Fruit fly (Drosophila melanogaster) whole organism, embryonic: ENCODE data around the gene SmE.

ENCODE experiments used
- CG10959 ChIP-seq: fragments of 200-800 bp; sonication (Bioruptor generic); IDR thresholded peaks from 2 replicates; pipeline ENCODE4 v1.3.6; 2022; ENCODE audit warnings: missing biosample characterization, missing genetic modification characterization
- CG11085 ChIP-seq: fragments of 200-800 bp; sonication (Bioruptor generic); IDR thresholded peaks from 2 replicates; pipeline ENCODE4 v1.3.6; 2022; ENCODE audit warnings: missing biosample characterization, missing genetic modification characterization
- CG11398 ChIP-seq: fragments of 200-800 bp; sonication (Bioruptor generic); optimal IDR thresholded peaks from 2 replicates; lab custom pipeline; 2016; ENCODE audit warnings: missing biosample characterization, missing genetic modification characterization
- CG13424 ChIP-seq: fragments of 200-800 bp; sonication (Bioruptor generic); optimal IDR thresholded peaks from 2 replicates; lab custom pipeline; 2019; ENCODE audit warnings: missing biosample characterization, mild to moderate bottlenecking, missing genetic modification characterization, moderate library complexity
- CG14014 ChIP-seq: fragments of 200-800 bp; sonication (Bioruptor generic); IDR thresholded peaks from 2 replicates; pipeline ENCODE4 v1.3.6; 2022; ENCODE audit warnings: missing biosample characterization, missing genetic modification characterization
- CG14965 ChIP-seq: fragments of 200-800 bp; sonication (Bioruptor generic); optimal IDR thresholded peaks from 2 replicates; lab custom pipeline; 2016; ENCODE audit warnings: missing biosample characterization, missing genetic modification characterization, borderline replicate concordance
- CG15073 ChIP-seq: fragments of 200-800 bp; sonication (Bioruptor generic); optimal IDR thresholded peaks from 2 replicates; lab custom pipeline; 2016; ENCODE audit warnings: missing biosample characterization, missing genetic modification characterization
- CG15269 ChIP-seq: fragments of 200-800 bp; sonication (Bioruptor generic); optimal IDR thresholded peaks from 2 replicates; lab custom pipeline; 2018; ENCODE audit warnings: missing biosample characterization, mild to moderate bottlenecking, missing genetic modification characterization, moderate library complexity
- CG1647 ChIP-seq: fragments of 200-800 bp; sonication (Bioruptor generic); optimal IDR thresholded peaks from 3 replicates; lab custom pipeline; 2016; ENCODE audit warnings: missing biosample characterization, missing genetic modification characterization
- CG17612 ChIP-seq: fragments of 200-800 bp; sonication (Bioruptor generic); IDR thresholded peaks from 2 replicates; pipeline ENCODE4 v1.3.6; 2022; ENCODE audit warnings: missing biosample characterization, missing genetic modification characterization
- CG2129 ChIP-seq: fragments of 200-800 bp; sonication (Bioruptor generic); IDR thresholded peaks from 2 replicates; pipeline ENCODE4 v1.3.6; 2022; ENCODE audit warnings: missing biosample characterization, missing genetic modification characterization; ENCODE audit not compliant: partially characterized antibody
- CG3065 ChIP-seq: fragments of 200-800 bp; sonication (Bioruptor generic); optimal IDR thresholded peaks from 2 replicates; lab custom pipeline; 2016; ENCODE audit warnings: missing biosample characterization, missing genetic modification characterization
- CG32767 ChIP-seq: fragments of 200-800 bp; sonication (Bioruptor generic); IDR thresholded peaks from 2 replicates; pipeline ENCODE4 v1.3.6; 2022; ENCODE audit warnings: missing biosample characterization, missing genetic modification characterization
- CG32772 ChIP-seq: fragments of 200-800 bp; sonication (Bioruptor generic); IDR thresholded peaks from 2 replicates; pipeline ENCODE4 v1.3.6; 2022; ENCODE audit warnings: missing biosample characterization, missing genetic modification characterization
- CG33557 ChIP-seq: fragments of 200-800 bp; sonication (Bioruptor generic); optimal IDR thresholded peaks from 2 replicates; lab custom pipeline; 2019; ENCODE audit warnings: missing biosample characterization, mild to moderate bottlenecking, missing genetic modification characterization, moderate library complexity
- CG42726 ChIP-seq: fragments of 200-800 bp; sonication (Bioruptor generic); IDR thresholded peaks from 2 replicates; pipeline ENCODE4 v1.3.6; 2022; ENCODE audit warnings: missing biosample characterization, missing genetic modification characterization; ENCODE audit not compliant: partially characterized antibody
- CG4328 ChIP-seq: fragments of 200-800 bp; sonication (Bioruptor generic); optimal IDR thresholded peaks from 3 replicates; lab custom pipeline; 2017; ENCODE audit warnings: missing biosample characterization, missing genetic modification reagents, missing genetic modification characterization
- CG4404 ChIP-seq: fragments of 200-800 bp; sonication (Bioruptor generic); IDR thresholded peaks from 2 replicates; pipeline ENCODE4 v1.3.6; 2022; ENCODE audit warnings: missing biosample characterization, missing genetic modification characterization
- CoRest ChIP-seq: fragments of 200-800 bp; sonication (Bioruptor generic); optimal IDR thresholded peaks from 3 replicates; lab custom pipeline; 2018; ENCODE audit warnings: missing biosample characterization, mild to moderate bottlenecking, missing genetic modification characterization, moderate library complexity
- D19A ChIP-seq: fragments of 200-800 bp; optimal IDR thresholded peaks from 3 replicates; lab custom pipeline; 2019; ENCODE audit warnings: missing biosample characterization, mild to moderate bottlenecking, missing genetic modification characterization, moderate library complexity
- Dbx ChIP-seq: fragments of 200-800 bp; sonication (Bioruptor generic); IDR thresholded peaks from 3 replicates; pipeline ENCODE4 v1.3.6; 2022; ENCODE audit warnings: missing biosample characterization, missing genetic modification characterization
- Drgx ChIP-seq: fragments of 200-800 bp; sonication (Bioruptor generic); IDR thresholded peaks from 2 replicates; pipeline ENCODE4 v1.3.6; 2022; ENCODE audit warnings: missing biosample characterization, missing genetic modification characterization
- Elba2 ChIP-seq: fragments of 200-800 bp; sonication (Bioruptor generic); optimal IDR thresholded peaks from 3 replicates; lab custom pipeline; 2016; ENCODE audit warnings: missing biosample characterization, missing genetic modification characterization
- Fer3 ChIP-seq: fragments of 200-800 bp; sonication (Bioruptor generic); optimal IDR thresholded peaks from 2 replicates; lab custom pipeline; 2018; ENCODE audit warnings: missing biosample characterization, mild to moderate bottlenecking, missing genetic modification characterization, moderate library complexity
- HLH3B ChIP-seq: fragments of 200-800 bp; sonication (Bioruptor generic); IDR thresholded peaks from 2 replicates; pipeline ENCODE4 v1.3.6; 2022; ENCODE audit warnings: missing biosample characterization, missing genetic modification characterization
- NC2β ChIP-seq: fragments of 200-800 bp; sonication (Bioruptor generic); optimal IDR thresholded peaks from 2 replicates; lab custom pipeline; 2016; ENCODE audit warnings: missing biosample characterization, missing genetic modification characterization
- NFAT ChIP-seq: fragments of 200-800 bp; sonication (Bioruptor generic); IDR thresholded peaks from 2 replicates; pipeline ENCODE4 v1.3.6; 2022; ENCODE audit warnings: missing biosample characterization, missing genetic modification characterization
- Oli ChIP-seq: fragments of 200-800 bp; sonication (Bioruptor generic); optimal IDR thresholded peaks from 2 replicates; lab custom pipeline; 2018; ENCODE audit warnings: missing biosample characterization, mild to moderate bottlenecking, missing genetic modification characterization, moderate library complexity
- Ptx1 ChIP-seq: fragments of 200-800 bp; sonication (Bioruptor generic); IDR thresholded peaks from 2 replicates; pipeline ENCODE4 v1.3.6; 2022; ENCODE audit warnings: missing biosample characterization, missing genetic modification characterization
- Rx ChIP-seq: fragments of 200-800 bp; sonication (Bioruptor generic); IDR thresholded peaks from 2 replicates; pipeline ENCODE4 v1.3.6; 2022; ENCODE audit warnings: missing biosample characterization, missing genetic modification characterization
- Sin3A ChIP-seq: fragments of >200 bp; optimal IDR thresholded peaks from 2 replicates; lab custom pipeline; 2018
- Xrp1 ChIP-seq: fragments of 200-800 bp; sonication (Bioruptor generic); IDR thresholded peaks from 2 replicates; pipeline ENCODE4 v1.3.6; 2022; ENCODE audit warnings: missing biosample characterization, missing genetic modification characterization
- ab ChIP-seq: fragments of 200-800 bp; sonication (Bioruptor generic); optimal IDR thresholded peaks from 2 replicates; lab custom pipeline; 2016; ENCODE audit warnings: missing biosample characterization, missing genetic modification characterization
- al ChIP-seq: fragments of 200-800 bp; sonication (Bioruptor generic); IDR thresholded peaks from 2 replicates; pipeline ENCODE4 v1.3.6; 2022; ENCODE audit warnings: missing biosample characterization, missing genetic modification characterization
- amos ChIP-seq: fragments of 200-800 bp; sonication (Bioruptor generic); IDR thresholded peaks from 2 replicates; pipeline ENCODE4 v1.3.6; 2022; ENCODE audit warnings: missing biosample characterization, missing genetic modification characterization; ENCODE audit not compliant: partially characterized antibody
- ase ChIP-seq: fragments of 200-800 bp; sonication (Bioruptor generic); IDR thresholded peaks from 3 replicates; pipeline ENCODE4 v1.3.6; 2022; ENCODE audit warnings: missing biosample characterization, missing genetic modification characterization
- cwo ChIP-seq: fragments of 200-800 bp; sonication (Bioruptor generic); optimal IDR thresholded peaks from 3 replicates; lab custom pipeline; 2017; ENCODE audit warnings: missing biosample characterization, missing genetic modification characterization, mild to moderate bottlenecking, moderate library complexity, missing genetic modification reagents
- dmrt99B ChIP-seq: fragments of 200-800 bp; sonication (Bioruptor generic); optimal IDR thresholded peaks from 2 replicates; lab custom pipeline; 2018; ENCODE audit warnings: missing biosample characterization, mild to moderate bottlenecking, missing genetic modification characterization, moderate library complexity
- fd102C ChIP-seq: fragments of 200-800 bp; sonication (Bioruptor generic); optimal IDR thresholded peaks from 2 replicates; lab custom pipeline; 2018; ENCODE audit warnings: missing biosample characterization, mild to moderate bottlenecking, missing genetic modification characterization, moderate library complexity
- ftz-f1 ChIP-seq: fragments of 200-800 bp; sonication (Bioruptor generic); optimal IDR thresholded peaks from 2 replicates; lab custom pipeline; 2016; ENCODE audit warnings: missing biosample characterization, missing genetic modification characterization
- hth ChIP-seq: fragments of >200 bp; optimal IDR thresholded peaks from 2 replicates; lab custom pipeline; 2017; ENCODE audit warnings: inconsistent platforms
- lab ChIP-seq: fragments of 200-800 bp; sonication (Bioruptor generic); optimal IDR thresholded peaks from 3 replicates; lab custom pipeline; 2017; ENCODE audit warnings: missing biosample characterization, missing genetic modification characterization, mild to moderate bottlenecking, moderate library complexity, missing genetic modification reagents
- mld ChIP-seq: fragments of 200-800 bp; sonication (Bioruptor generic); IDR thresholded peaks from 3 replicates; pipeline ENCODE4 v1.3.6; 2022; ENCODE audit warnings: missing biosample characterization, missing genetic modification characterization; ENCODE audit not compliant: partially characterized antibody
- ro ChIP-seq: fragments of 200-800 bp; sonication (Bioruptor generic); IDR thresholded peaks from 2 replicates; pipeline ENCODE4 v1.3.6; 2022; ENCODE audit warnings: missing biosample characterization, missing genetic modification characterization
- row ChIP-seq: fragments of 200-800 bp; sonication (Bioruptor generic); IDR thresholded peaks from 3 replicates; pipeline ENCODE4 v1.3.6; 2022; ENCODE audit warnings: missing biosample characterization, missing genetic modification characterization
- sim ChIP-seq: fragments of 200-800 bp; sonication (Bioruptor generic); IDR thresholded peaks from 2 replicates; pipeline ENCODE4 v1.3.6; 2022; ENCODE audit warnings: missing biosample characterization, missing genetic modification characterization
- ssp ChIP-seq: fragments of 200-800 bp; sonication (Bioruptor generic); IDR thresholded peaks from 2 replicates; pipeline ENCODE4 v1.3.6; 2022; ENCODE audit warnings: missing biosample characterization, missing genetic modification characterization
- stwl ChIP-seq: fragments of 200-800 bp; sonication (Bioruptor generic); optimal IDR thresholded peaks from 3 replicates; lab custom pipeline; 2018; ENCODE audit warnings: missing biosample characterization, mild to moderate bottlenecking, missing genetic modification characterization, moderate library complexity
- tgo ChIP-seq: fragments of 200-800 bp; sonication (Bioruptor generic); IDR thresholded peaks from 3 replicates; pipeline ENCODE4 v1.3.6; 2022; ENCODE audit warnings: missing biosample characterization, missing genetic modification characterization
- tx ChIP-seq: fragments of 200-800 bp; sonication (Bioruptor generic); optimal IDR thresholded peaks from 2 replicates; lab custom pipeline; 2016; ENCODE audit warnings: missing biosample characterization, missing genetic modification characterization

SmE gene

dm6 chr2L:7841244-7841643 lies 44.0 kb downstream of the SmE start (continued):
- TF ChIP-seq ssp (GFP tag; lab: Robert Waterston, UW) (no peak), tx (GFP tag; lab: Kevin White, UChicago) (no peak), D19A (tag; lab: Kevin White, UChicago) (no peak), CG11085 (GFP tag; lab: Robert Waterston, UW) (no peak), lab (GFP tag; lab: Kevin White, UChicago) (peak; percentile 23), CG17612 (GFP tag; lab: Robert Waterston, UW) (no peak), CG32772 (GFP tag; lab: Robert Waterston, UW) (0 out of 2 replicates have a peak, but pooled peaks have one; percentile 15), NC2β (GFP tag; lab: Kevin White, UChicago) (no peak), CG13424 (tag; lab: Kevin White, UChicago) (no peak), CG42726 (GFP tag; lab: Robert Waterston, UW) (no peak), CG15269 (peak; percentile 29), ab (GFP tag; lab: Kevin White, UChicago) (no peak), CG4328 (GFP tag; lab: Kevin White, UChicago) (no peak), CG3065 (no peak), CG11398 (GFP tag; lab: Kevin White, UChicago) (no peak), hth (lab: Kevin White, UChicago) (no peak), CG1647 (no peak), Drgx (no peak), CG4404 (GFP tag; lab: Robert Waterston, UW) (no peak), fd102C (GFP tag; lab: Kevin White, UChicago) (no peak), amos (no peak), row (GFP tag; lab: Robert Waterston, UW) (peak; percentile 41; the same call in 1 of the 3 replicates), ro (GFP tag; lab: Robert Waterston, UW) (no peak), Rx (GFP tag; lab: Robert Waterston, UW) (no peak), Oli (tag; lab: Kevin White, UChicago) (no peak), Sin3A (lab: Kevin White, UChicago) (no peak), dmrt99B (peak; percentile 4), ftz-f1 (GFP tag; lab: Kevin White, UChicago) (no peak), Elba2 (GFP tag; lab: Kevin White, UChicago) (no peak), CG10959 (GFP tag; lab: Robert Waterston, UW) (no peak), mld (GFP tag; lab: Robert Waterston, UW) (no peak), Ptx1 (GFP tag; lab: Robert Waterston, UW) (0 out of 2 replicates have a peak, but pooled peaks have one; percentile 30), CG15073 (GFP tag; lab: Kevin White, UChicago) (no peak)
- TF ChIP-seq, all 482 proteins: peak for 21

- TF ChIP-seq tgo (GFP tag; lab: Robert Waterston, UW), result no peak
Observed at dm6 chr2L:7840152-7840551, 45.1 kb downstream of the SmE start, which contains the start of gene CG14537. CG14537 (plus strand) TSS chr2L:7840452.

DNA sequence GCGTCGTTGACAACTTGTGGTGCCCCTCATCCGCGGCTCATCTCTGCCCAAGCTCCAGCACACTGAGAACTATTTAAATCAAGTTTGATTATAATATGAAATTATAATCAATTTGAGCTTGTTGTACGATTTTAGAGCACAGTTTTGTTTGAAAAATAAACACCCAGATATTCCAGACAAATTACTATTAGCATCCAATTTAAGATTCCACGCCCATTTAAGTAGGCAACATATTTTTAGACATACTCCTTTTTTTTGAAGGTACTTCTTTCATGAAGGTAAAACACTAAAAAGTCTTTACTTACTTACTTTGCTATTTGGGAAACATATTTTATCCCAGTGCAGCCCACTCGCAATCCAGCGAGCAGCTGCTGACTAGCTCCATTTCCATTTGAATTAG lies 47.2 kb downstream of the SmE start:
- TF ChIP-seq sim (GFP tag; lab: Robert Waterston, UW) (no peak), CoRest (peak; percentile 27), stwl (no peak), Drgx (no peak), CG14965 (no peak), NFAT (GFP tag; lab: Robert Waterston, UW) (0 out of 2 replicates have a peak, but pooled peaks have one; percentile 4), Fer3 (tag; lab: Kevin White, UChicago) (no peak), CG2129 (GFP tag; lab: Robert Waterston, UW) (no peak), CG32767 (GFP tag; lab: Robert Waterston, UW) (no peak), Ptx1 (GFP tag; lab: Robert Waterston, UW) (0 out of 2 replicates have a peak, but pooled peaks have one; percentile 18), CG33557 (GFP tag; lab: Kevin White, UChicago) (no peak), Xrp1 (GFP tag; lab: Robert Waterston, UW) (no peak), HLH3B (GFP tag; lab: Robert Waterston, UW) (no peak), cwo (GFP tag; lab: Kevin White, UChicago) (peak; percentile 30), al (GFP tag; lab: Robert Waterston, UW) (no peak), Dbx (no peak), ase (no peak), CG14014 (GFP tag; lab: Robert Waterston, UW) (peak; percentile 19; the same call in 1 of the 2 replicates)
